Worm (Caenorhabditis elegans): ENCODE measurements around the gene B0457.2.

The B0457.2 gene

ce11 chrII:8912523-8913017 lies 13.8 kb downstream of the B0457.2 start:
- TF ChIP-seq ceh-36 (tag; optimal IDR thresholded peaks at IDR 0.05) (no peak), tbx-37 (GFP tag; conservative IDR thresholded peaks at IDR 0.05) (no peak), B0310.2 (tag; optimal IDR thresholded peaks at IDR 0.05) (no peak), tra-4 (tag; optimal IDR thresholded peaks at IDR 0.05) (no peak), aly-1 (tag; optimal IDR thresholded peaks at IDR 0.05) (no peak), hmbx-1 (tag; optimal IDR thresholded peaks at IDR 0.05) (no peak), scrt-1 (GFP tag; IDR thresholded peaks at IDR 0.05) (no peak)

- TF ChIP-seq scrt-1 (GFP tag; IDR thresholded peaks at IDR 0.05) (no peak), ama-1 (optimal IDR thresholded peaks at IDR 0.05) (no peak), ceh-36 (tag; optimal IDR thresholded peaks at IDR 0.05) (no peak), F13C5.2 (tag; optimal IDR thresholded peaks at IDR 0.05) (no peak), sea-1 (GFP tag; conservative IDR thresholded peaks at IDR 0.05) (no peak), ceh-13 (GFP tag; optimal IDR thresholded peaks at IDR 0.05) (no peak), pes-1 (GFP tag; IDR thresholded peaks at IDR 0.05) (no peak), hmg-4 (GFP tag; optimal IDR thresholded peaks at IDR 0.05) (no peak), B0310.2 (tag; optimal IDR thresholded peaks at IDR 0.05) (no peak), ets-7 (tag; optimal IDR thresholded peaks at IDR 0.05) (no peak), hnd-1 (tag; optimal IDR thresholded peaks at IDR 0.05) (no peak), flt-1 (GFP tag; IDR thresholded peaks at IDR 0.05) (no peak), tbx-37 (GFP tag; conservative IDR thresholded peaks at IDR 0.05) (no peak), tra-4 (tag; optimal IDR thresholded peaks at IDR 0.05) (no peak), hmbx-1 (tag; optimal IDR thresholded peaks at IDR 0.05) (no peak), aly-1 (tag; optimal IDR thresholded peaks at IDR 0.05) (no peak), tbx-11 (GFP tag; IDR thresholded peaks at IDR 0.05) (no peak)
These were observed 14.4 kb downstream of the B0457.2 start, which contains the start of gene B0457.4 for ce11 chrII:8911929-8912328. TSS of gene B0457.4 (minus strand) at chrII:8912029.

ce11 chrII:8903871-8904270 lies 22.5 kb downstream of the B0457.2 start:
- TF ChIP-seq aly-1 (tag; optimal IDR thresholded peaks at IDR 0.05) (no peak), hmbx-1 (tag; optimal IDR thresholded peaks at IDR 0.05) (no peak), sea-1 (GFP tag; conservative IDR thresholded peaks at IDR 0.05) (no peak), tbx-37 (GFP tag; conservative IDR thresholded peaks at IDR 0.05) (no peak), flt-1 (GFP tag; IDR thresholded peaks at IDR 0.05) (no peak)

- TF ChIP-seq hmbx-1 (tag; optimal IDR thresholded peaks at IDR 0.05) (no peak), tbx-11 (GFP tag; IDR thresholded peaks at IDR 0.05) (no peak), ets-7 (tag; optimal IDR thresholded peaks at IDR 0.05) (no peak), flt-1 (GFP tag; IDR thresholded peaks at IDR 0.05) (no peak), sea-1 (GFP tag; conservative IDR thresholded peaks at IDR 0.05) (no peak)
These were observed 27.0 kb downstream of the B0457.2 start for ce11 chrII:8899357-8899748.

DNA sequence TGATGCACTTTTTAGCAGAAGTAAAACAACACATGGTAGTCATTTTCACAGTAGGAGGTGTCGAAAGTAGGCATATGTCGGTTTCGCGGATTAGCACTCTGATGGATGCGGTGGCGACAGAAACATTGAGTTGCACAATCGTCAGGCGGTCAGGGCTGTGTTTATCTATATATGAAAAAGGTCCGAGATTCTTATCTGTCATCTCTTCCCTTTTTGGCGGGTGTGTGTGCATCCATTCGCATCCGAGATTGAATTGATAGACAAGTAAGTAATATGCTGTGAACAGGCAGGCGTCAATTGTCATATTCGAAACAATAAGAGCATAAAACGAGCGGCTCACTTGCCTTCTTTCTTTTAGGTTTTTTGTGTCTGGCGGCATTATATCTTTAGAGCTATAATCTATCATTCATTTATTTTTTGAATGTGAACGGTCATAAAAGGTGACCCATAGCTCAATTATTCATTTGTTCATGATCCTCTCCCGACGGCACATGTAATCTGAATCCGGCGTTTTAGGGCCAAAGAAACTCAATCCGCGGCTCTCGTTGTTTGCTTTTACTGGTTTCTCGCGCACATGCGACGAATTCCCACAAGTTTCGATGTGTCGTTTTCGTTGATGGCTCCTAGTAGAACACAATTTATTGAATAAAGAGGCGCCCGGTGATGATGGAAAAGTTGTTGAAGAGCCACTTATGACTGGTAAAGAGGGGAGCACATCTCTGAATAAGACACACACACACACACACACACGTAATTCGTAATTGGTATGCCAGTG lies 27.6 kb downstream of the B0457.2 start:
- no peak for TF ChIP-seq hmbx-1 (tag; optimal IDR thresholded peaks at IDR 0.05)
- TF ChIP-seq scrt-1 (GFP tag; IDR thresholded peaks at IDR 0.05), result no peak
- no peak for TF ChIP-seq pes-1 (GFP tag; IDR thresholded peaks at IDR 0.05)
- no peak for TF ChIP-seq B0310.2 (tag; optimal IDR thresholded peaks at IDR 0.05)
- TF ChIP-seq F13C5.2 (tag; optimal IDR thresholded peaks at IDR 0.05), result no peak
- TF ChIP-seq ets-7 (tag; optimal IDR thresholded peaks at IDR 0.05), result no peak

- TF ChIP-seq flt-1 (GFP tag; IDR thresholded peaks at IDR 0.05) (no peak), tbx-11 (GFP tag; IDR thresholded peaks at IDR 0.05) (no peak), ceh-13 (GFP tag; optimal IDR thresholded peaks at IDR 0.05) (no peak), ets-7 (tag; optimal IDR thresholded peaks at IDR 0.05) (peak; percentile 64), pes-1 (GFP tag; IDR thresholded peaks at IDR 0.05) (no peak), F13C5.2 (tag; optimal IDR thresholded peaks at IDR 0.05) (no peak), scrt-1 (GFP tag; IDR thresholded peaks at IDR 0.05) (no peak)
These were observed 29.1 kb downstream of the B0457.2 start for ce11 chrII:8897244-8897643.

DNA sequence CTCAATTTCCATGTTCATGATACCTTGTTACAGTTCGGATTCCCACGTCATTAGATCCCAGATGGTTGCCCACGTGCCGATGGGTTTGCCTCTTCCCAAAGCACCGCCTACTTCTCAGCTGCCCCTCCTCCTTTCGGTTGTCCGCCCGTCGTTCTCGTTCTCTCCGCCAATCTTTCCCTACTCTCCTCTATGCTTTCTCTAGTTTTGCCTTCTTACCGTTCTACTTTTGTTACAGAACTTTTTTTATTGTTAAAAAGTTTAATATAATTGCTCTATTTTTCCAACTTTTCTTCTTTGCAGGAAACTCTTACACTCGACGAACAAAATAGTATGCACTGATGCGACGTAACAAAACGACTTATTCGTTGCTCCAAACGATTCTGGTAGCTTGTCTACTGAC lies 29.8 kb downstream of the B0457.2 start, which contains the start of gene lat-1:
Gene lat-1, plus strand, starts transcription at position 301 of the 400 bp plus-strand sequence.
- TF ChIP-seq ceh-13 (GFP tag; optimal IDR thresholded peaks at IDR 0.05) (no peak), aly-1 (tag; optimal IDR thresholded peaks at IDR 0.05) (no peak), ceh-36 (tag; optimal IDR thresholded peaks at IDR 0.05) (no peak), ets-7 (tag; optimal IDR thresholded peaks at IDR 0.05) (no peak), tra-4 (tag; optimal IDR thresholded peaks at IDR 0.05) (no peak), ama-1 (optimal IDR thresholded peaks at IDR 0.05) (no peak), F13C5.2 (tag; optimal IDR thresholded peaks at IDR 0.05) (no peak), scrt-1 (GFP tag; IDR thresholded peaks at IDR 0.05) (no peak), tbx-37 (GFP tag; conservative IDR thresholded peaks at IDR 0.05) (no peak), hmbx-1 (tag; optimal IDR thresholded peaks at IDR 0.05) (no peak), B0310.2 (tag; optimal IDR thresholded peaks at IDR 0.05) (no peak), hnd-1 (tag; optimal IDR thresholded peaks at IDR 0.05) (no peak), pes-1 (GFP tag; IDR thresholded peaks at IDR 0.05) (no peak), flt-1 (GFP tag; IDR thresholded peaks at IDR 0.05) (no peak), tbx-11 (GFP tag; IDR thresholded peaks at IDR 0.05) (no peak), sea-1 (GFP tag; conservative IDR thresholded peaks at IDR 0.05) (no peak)

- TF ChIP-seq scrt-1 (GFP tag; IDR thresholded peaks at IDR 0.05), result no peak
- no peak for TF ChIP-seq ets-7 (tag; optimal IDR thresholded peaks at IDR 0.05)
- TF ChIP-seq tbx-11 (GFP tag; IDR thresholded peaks at IDR 0.05), result no peak
- TF ChIP-seq pes-1 (GFP tag; IDR thresholded peaks at IDR 0.05), result no peak
- no peak for TF ChIP-seq hnd-1 (tag; optimal IDR thresholded peaks at IDR 0.05)
- TF ChIP-seq ceh-13 (GFP tag; optimal IDR thresholded peaks at IDR 0.05), result no peak
- TF ChIP-seq hmg-4 (GFP tag; optimal IDR thresholded peaks at IDR 0.05), result no peak
- TF ChIP-seq aly-1 (tag; optimal IDR thresholded peaks at IDR 0.05), result no peak
- no peak for TF ChIP-seq tra-4 (tag; optimal IDR thresholded peaks at IDR 0.05)
- no peak for TF ChIP-seq hmbx-1 (tag; optimal IDR thresholded peaks at IDR 0.05)
- no peak for TF ChIP-seq F13C5.2 (tag; optimal IDR thresholded peaks at IDR 0.05)
- TF ChIP-seq tbx-37 (GFP tag; conservative IDR thresholded peaks at IDR 0.05), result no peak
- TF ChIP-seq flt-1 (GFP tag; IDR thresholded peaks at IDR 0.05), result no peak
- no peak for TF ChIP-seq B0310.2 (tag; optimal IDR thresholded peaks at IDR 0.05)
- no peak for TF ChIP-seq ceh-36 (tag; optimal IDR thresholded peaks at IDR 0.05)
- TF ChIP-seq ama-1 (optimal IDR thresholded peaks at IDR 0.05), result no peak
- no peak for TF ChIP-seq sea-1 (GFP tag; conservative IDR thresholded peaks at IDR 0.05)
These were observed 30.5 kb downstream of the B0457.2 start for ce11 chrII:8895895-8896294.

Measured in whole organism, early embryonic.